Worm (Caenorhabditis elegans): ENCODE results near the gene Y38H6C.25.

The Y38H6C.25 gene

DNA sequence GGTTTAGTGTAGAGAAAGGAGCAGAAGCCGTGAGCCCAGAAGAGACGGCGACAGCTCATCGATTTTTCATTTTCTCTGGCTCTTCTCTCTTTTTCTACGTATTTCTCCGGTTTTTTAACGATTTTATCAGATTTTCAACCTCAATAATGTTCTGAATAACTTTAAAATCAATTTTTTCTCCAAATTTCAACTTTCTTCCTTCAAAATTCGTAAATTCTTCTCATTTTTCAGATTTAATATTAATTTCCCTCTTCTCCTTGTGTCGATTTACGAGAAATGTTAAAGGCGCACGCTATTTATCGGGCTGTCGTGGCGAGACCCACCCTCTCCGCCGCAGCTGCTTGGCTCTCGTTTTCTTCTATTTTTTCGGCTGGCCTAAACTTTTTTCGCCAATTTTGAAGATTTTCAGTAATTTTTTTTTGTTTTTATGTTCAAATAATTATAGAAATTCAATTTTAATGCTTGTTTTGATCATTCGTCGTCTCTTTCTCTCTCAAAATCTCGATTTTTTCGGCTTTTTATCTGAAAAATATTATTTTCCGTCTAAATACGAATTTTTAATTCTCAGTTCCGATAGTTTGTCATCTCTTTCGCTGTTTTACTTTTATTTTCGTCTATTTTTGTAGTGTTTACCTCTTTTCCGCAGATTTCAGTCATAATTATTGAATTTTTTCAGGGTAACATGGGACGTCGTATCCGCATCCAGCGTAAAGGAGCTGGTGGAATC, 39.9 kb upstream of the Y38H6C.25 start, which contains the start of the genes calf-1 and rpl-2 (continued):
- TF ChIP-seq dpff-1 (tag; optimal IDR thresholded peaks at IDR 0.05) (no peak), madf-10 (tag; optimal IDR thresholded peaks at IDR 0.05) (peak; percentile 7), F49E8.2 (tag; optimal IDR thresholded peaks at IDR 0.05; ENCODE audit: insufficient read depth) (no peak), tbp1 (GFP tag; optimal IDR thresholded peaks at IDR 0.05) (peak; percentile 13), T26A5.8 (tag; optimal IDR thresholded peaks at IDR 0.05) (no peak), sdz-38 (tag; optimal IDR thresholded peaks at IDR 0.05) (no peak), efl-1 (GFP tag; optimal IDR thresholded peaks at IDR 0.05) (peak; percentile 21), sptf-2 (GFP tag; optimal IDR thresholded peaks at IDR 0.05) (no peak), xnd-1 (tag; optimal IDR thresholded peaks at IDR 0.05) (no peak), atf-7 (tag; optimal IDR thresholded peaks at IDR 0.05) (no peak), gei-17 (GFP tag; optimal IDR thresholded peaks at IDR 0.05) (no peak), nfya-2 (GFP tag; IDR thresholded peaks at IDR 0.05) (no peak), B0336.3 (GFP tag; IDR thresholded peaks at IDR 0.05) (no peak), ztf-25 (GFP tag; IDR thresholded peaks at IDR 0.05) (no peak), attf-5 (GFP tag; optimal IDR thresholded peaks at IDR 0.05) (peak; percentile 51), bed-1 (GFP tag; IDR thresholded peaks at IDR 0.05) (no peak), ccch-3 (GFP tag; optimal IDR thresholded peaks at IDR 0.05) (no peak), snpc-1.1 (tag; optimal IDR thresholded peaks at IDR 0.05; ENCODE audit: insufficient read depth) (no peak), Y67H2A.10 (GFP tag; conservative IDR thresholded peaks at IDR 0.05) (no peak), lsl-1 (GFP tag; optimal IDR thresholded peaks at IDR 0.05) (peak; percentile 37), Y53G8AR.9 (GFP tag; conservative IDR thresholded peaks at IDR 0.05) (no peak), F10E7.11 (tag; optimal IDR thresholded peaks at IDR 0.05) (no peak), athp-1 (tag; optimal IDR thresholded peaks at IDR 0.05) (no peak), let-607 (tag; optimal IDR thresholded peaks at IDR 0.05) (no peak), ama-1 (optimal IDR thresholded peaks at IDR 0.05) (no peak), ama-1 (GFP tag; optimal IDR thresholded peaks at IDR 0.05) (no peak), lin-54 (GFP tag; optimal IDR thresholded peaks at IDR 0.05) (no peak), C17E4.6 (GFP tag; IDR thresholded peaks at IDR 0.05) (no peak), repo-1 (tag; optimal IDR thresholded peaks at IDR 0.05) (no peak), zfh-2 (GFP tag; conservative IDR thresholded peaks at IDR 0.05) (no peak), K12H6.12 (tag; optimal IDR thresholded peaks at IDR 0.05) (no peak), D2030.7 (GFP tag; IDR thresholded peaks at IDR 0.05) (peak; percentile 69; the same call in 1 of the 2 replicates), C06A6.2 (GFP tag; conservative IDR thresholded peaks at IDR 0.05) (no peak), B0035.1 (tag; optimal IDR thresholded peaks at IDR 0.05) (no peak), egl-18 (GFP tag; IDR thresholded peaks at IDR 0.05) (no peak), let-526 (GFP tag; IDR thresholded peaks at IDR 0.05) (no peak), madf-8 (GFP tag; conservative IDR thresholded peaks at IDR 0.05) (no peak), ekl-4 (GFP tag; IDR thresholded peaks at IDR 0.05) (peak; percentile 34; the same call in 1 of the 2 replicates), nhr-27 (tag; optimal IDR thresholded peaks at IDR 0.05) (no peak), madf-3 (GFP tag; IDR thresholded peaks at IDR 0.05) (no peak), hmg-20 (GFP tag; IDR thresholded peaks at IDR 0.05) (no peak), fkh-3 (tag; optimal IDR thresholded peaks at IDR 0.05) (no peak), F33H1.4 (GFP tag; IDR thresholded peaks at IDR 0.05) (peak; percentile 86), ceh-100 (GFP tag; IDR thresholded peaks at IDR 0.05) (no peak), him-1 (tag; optimal IDR thresholded peaks at IDR 0.05) (no peak)

All from whole organism, young adult.